Worm (Caenorhabditis elegans) whole organism, midembryonic: ENCODE measurements around the gene baf-1.

Source experiments
- T22C8.4 ChIP-seq: fragments of 200-800 bp; sonication (Bioruptor generic); IDR thresholded peaks from 2 replicates; pipeline ENCODE4 v1.3.6; 2022; ENCODE audit warnings: missing genetic modification characterization, missing compliant biosample characterization
- cog-1 ChIP-seq: sonication (generic microtip); optimal IDR thresholded peaks from 2 replicates; lab custom pipeline; 2016; ENCODE audit warnings: missing genetic modification characterization, missing compliant biosample characterization
- flt-1 ChIP-seq: fragments of 200-800 bp; sonication (Bioruptor generic); IDR thresholded peaks from 2 replicates; pipeline ENCODE4 v1.3.6; 2022; ENCODE audit warnings: missing genetic modification characterization, missing compliant biosample characterization
- klf-2 ChIP-seq: fragments of 200-800 bp; sonication (Bioruptor generic); conservative IDR thresholded peaks from 2 replicates; pipeline ENCODE4 v1.3.6; 2022; ENCODE audit warnings: missing genetic modification reagents, missing genetic modification characterization, missing compliant biosample characterization
- med-1 ChIP-seq: sonication (generic microtip); optimal IDR thresholded peaks from 2 replicates; lab custom pipeline; 2017; ENCODE audit warnings: missing genetic modification characterization, mild to moderate bottlenecking, missing compliant biosample characterization, antibody characterized with exemption, missing genetic modification reagents; ENCODE audit not compliant: insufficient read depth
- ref-1 ChIP-seq: fragments of 200-800 bp; sonication (Bioruptor generic); conservative IDR thresholded peaks from 2 replicates; pipeline ENCODE4 v1.3.6; 2022; ENCODE audit warnings: missing genetic modification reagents, missing genetic modification characterization, missing compliant biosample characterization
- tab-1 ChIP-seq: fragments of 200-800 bp; sonication (Bioruptor generic); IDR thresholded peaks from 2 replicates; pipeline ENCODE4 v1.3.6; 2022; ENCODE audit warnings: missing genetic modification characterization, missing compliant biosample characterization
- ztf-23 ChIP-seq: fragments of 200-800 bp; sonication (Bioruptor generic); IDR thresholded peaks from 2 replicates; pipeline ENCODE4 v1.3.6; 2022; ENCODE audit warnings: missing genetic modification reagents, missing genetic modification characterization, missing compliant biosample characterization
- ztf-29 ChIP-seq: fragments of 200-800 bp; sonication (Bioruptor generic); IDR thresholded peaks from 2 replicates; pipeline ENCODE4 v1.3.6; 2022; ENCODE audit warnings: missing genetic modification reagents, missing genetic modification characterization, missing compliant biosample characterization

ce11 chrIII:9457192-9458103 is 9.8 kb upstream of the baf-1 start:
- TF ChIP-seq med-1 (no peak), tab-1 (GFP tag; lab: Robert Waterston, UW) (no peak), klf-2 (no peak), flt-1 (no peak), ref-1 (GFP tag; lab: Robert Waterston, UW) (no peak), T22C8.4 (GFP tag; lab: Robert Waterston, UW) (0 out of 2 replicates have a peak, but pooled peaks have one; percentile 21), ztf-29 (GFP tag; lab: Robert Waterston, UW) (no peak), ztf-23 (GFP tag; lab: Robert Waterston, UW) (no peak), cog-1 (tag; lab: Kevin White, UChicago) (no peak)
